Worm (Caenorhabditis elegans) whole organism, mixed stage, embryonic: ENCODE data around the gene srt-7.

Source experiments
- M03D4.4 ChIP-seq: sonication (generic microtip); optimal IDR thresholded peaks from 2 replicates; lab custom pipeline; 2017; ENCODE audit warnings: mild to moderate bottlenecking, missing genetic modification characterization, missing compliant biosample characterization
- bed-3 ChIP-seq: fragments of 200-800 bp; sonication (Bioruptor generic); optimal IDR thresholded peaks from 3 replicates; lab custom pipeline; 2018; ENCODE audit warnings: mild to moderate bottlenecking, missing genetic modification characterization, moderate library complexity, missing compliant biosample characterization
- blmp-1 ChIP-seq: fragments of 150-350 bp; optimal IDR thresholded peaks from 2 replicates; lab custom pipeline; 2014; ENCODE audit warnings: missing biosample characterization, missing genetic modification characterization
- ceh-39 ChIP-seq: fragments of 150-350 bp; optimal IDR thresholded peaks from 2 replicates; lab custom pipeline; 2014; ENCODE audit warnings: missing biosample characterization, missing genetic modification characterization
- ceh-43 ChIP-seq: fragments of 200-800 bp; sonication (Bioruptor generic); optimal IDR thresholded peaks from 2 replicates; lab custom pipeline; 2018; ENCODE audit warnings: mild to moderate bottlenecking, missing genetic modification characterization, moderate library complexity, missing compliant biosample characterization
- ceh-83 ChIP-seq: fragments of 200-800 bp; sonication (Bioruptor generic); optimal IDR thresholded peaks from 2 replicates; lab custom pipeline; 2018; ENCODE audit warnings: mild to moderate bottlenecking, missing genetic modification characterization, missing compliant biosample characterization
- ces-1 ChIP-seq: fragments of 150-350 bp; optimal IDR thresholded peaks from 2 replicates; lab custom pipeline; 2014; ENCODE audit warnings: missing biosample characterization, missing genetic modification reagents, missing genetic modification characterization
- cnd-1 ChIP-seq: fragments of 200-800 bp; sonication (Bioruptor generic); optimal IDR thresholded peaks from 2 replicates; lab custom pipeline; 2018; ENCODE audit warnings: mild to moderate bottlenecking, missing genetic modification characterization, missing compliant biosample characterization
- drap-1 ChIP-seq: fragments of 200-800 bp; sonication (Bioruptor generic); optimal IDR thresholded peaks from 3 replicates; lab custom pipeline; 2018; ENCODE audit warnings: mild to moderate bottlenecking, missing genetic modification characterization, missing compliant biosample characterization
- elt-1 ChIP-seq: sonication (generic microtip); optimal IDR thresholded peaks from 2 replicates; lab custom pipeline; 2017; ENCODE audit warnings: missing genetic modification characterization, mild to moderate bottlenecking, missing compliant biosample characterization, antibody characterized with exemption, moderate library complexity, borderline replicate concordance; ENCODE audit not compliant: insufficient read depth
- flh-1 ChIP-seq: fragments of 200-800 bp; sonication (Bioruptor generic); optimal IDR thresholded peaks from 2 replicates; lab custom pipeline; 2018; ENCODE audit warnings: mild to moderate bottlenecking, missing genetic modification characterization, moderate library complexity, missing compliant biosample characterization
- ham-2 ChIP-seq: fragments of 200-800 bp; sonication (Bioruptor generic); optimal IDR thresholded peaks from 2 replicates; lab custom pipeline; 2018; ENCODE audit warnings: mild to moderate bottlenecking, missing genetic modification characterization, missing compliant biosample characterization
- hlh-1 ChIP-seq: fragments of 150-350 bp; optimal IDR thresholded peaks from 2 replicates; lab custom pipeline; 2014; ENCODE audit warnings: missing biosample characterization, missing genetic modification reagents, missing genetic modification characterization
- lin-13 ChIP-seq: fragments of 150-350 bp; optimal IDR thresholded peaks from 2 replicates; lab custom pipeline; 2014; ENCODE audit warnings: missing biosample characterization, missing genetic modification characterization
- lin-32 ChIP-seq: fragments of 200-800 bp; sonication (Bioruptor generic); optimal IDR thresholded peaks from 2 replicates; lab custom pipeline; 2018; ENCODE audit warnings: mild to moderate bottlenecking, missing genetic modification characterization, missing compliant biosample characterization
- lsy-2 ChIP-seq: fragments of 150-350 bp; optimal IDR thresholded peaks from 2 replicates; lab custom pipeline; 2014; ENCODE audit warnings: missing biosample characterization, missing genetic modification characterization
- mab-5 ChIP-seq: fragments of 150-350 bp; optimal IDR thresholded peaks from 2 replicates; lab custom pipeline; 2014; ENCODE audit warnings: missing biosample characterization, missing genetic modification characterization
- mep-1 ChIP-seq: fragments of 150-350 bp; optimal IDR thresholded peaks from 2 replicates; lab custom pipeline; 2017; ENCODE audit warnings: missing biosample characterization, missing genetic modification reagents, missing genetic modification characterization, inconsistent platforms
- mls-2 ChIP-seq: sonication (generic microtip); optimal IDR thresholded peaks from 2 replicates; lab custom pipeline; 2016; ENCODE audit warnings: mild to moderate bottlenecking, missing genetic modification characterization, moderate library complexity, missing compliant biosample characterization
- nhr-12 ChIP-seq: fragments of 150-350 bp; optimal IDR thresholded peaks from 2 replicates; lab custom pipeline; 2014; ENCODE audit warnings: missing biosample characterization, missing genetic modification characterization
- nhr-2 ChIP-seq: fragments of 150-350 bp; optimal IDR thresholded peaks from 2 replicates; lab custom pipeline; 2014; ENCODE audit warnings: missing biosample characterization, missing genetic modification characterization
- nhr-237 ChIP-seq: fragments of 150-350 bp; optimal IDR thresholded peaks from 2 replicates; lab custom pipeline; 2014; ENCODE audit warnings: missing biosample characterization, missing genetic modification characterization
- nhr-28 ChIP-seq: fragments of 150-350 bp; optimal IDR thresholded peaks from 2 replicates; lab custom pipeline; 2014; ENCODE audit warnings: missing biosample characterization, missing genetic modification characterization
- nhr-76 ChIP-seq: sonication (generic microtip); optimal IDR thresholded peaks from 2 replicates; lab custom pipeline; 2017; ENCODE audit warnings: missing biosample characterization, missing genetic modification characterization
- pha-4 ChIP-seq: fragments of 150-350 bp; optimal IDR thresholded peaks from 2 replicates; lab custom pipeline; 2018; ENCODE audit warnings: missing biosample characterization, missing genetic modification reagents, missing genetic modification characterization
- snpc-4 ChIP-seq: fragments of 150-350 bp; optimal IDR thresholded peaks from 2 replicates; lab custom pipeline; 2014; ENCODE audit warnings: missing biosample characterization, missing genetic modification characterization
- sptf-1 ChIP-seq: sonication (generic microtip); optimal IDR thresholded peaks from 2 replicates; lab custom pipeline; 2017; ENCODE audit warnings: mild to moderate bottlenecking, missing genetic modification characterization, moderate library complexity, missing compliant biosample characterization
- unc-39 ChIP-seq: fragments of 150-350 bp; optimal IDR thresholded peaks from 2 replicates; lab custom pipeline; 2014; ENCODE audit warnings: missing biosample characterization, missing genetic modification characterization
- unc-62 ChIP-seq: fragments of 150-350 bp; optimal IDR thresholded peaks from 2 replicates; lab custom pipeline; 2014; ENCODE audit warnings: missing biosample characterization, missing genetic modification reagents, missing genetic modification characterization
- zip-8 ChIP-seq: fragments of 150-350 bp; optimal IDR thresholded peaks from 2 replicates; lab custom pipeline; 2014; ENCODE audit warnings: missing biosample characterization, missing genetic modification characterization
- ztf-11 ChIP-seq: fragments of 150-350 bp; optimal IDR thresholded peaks from 2 replicates; lab custom pipeline; 2014; ENCODE audit warnings: missing biosample characterization, missing genetic modification characterization

srt-7 gene

DNA sequence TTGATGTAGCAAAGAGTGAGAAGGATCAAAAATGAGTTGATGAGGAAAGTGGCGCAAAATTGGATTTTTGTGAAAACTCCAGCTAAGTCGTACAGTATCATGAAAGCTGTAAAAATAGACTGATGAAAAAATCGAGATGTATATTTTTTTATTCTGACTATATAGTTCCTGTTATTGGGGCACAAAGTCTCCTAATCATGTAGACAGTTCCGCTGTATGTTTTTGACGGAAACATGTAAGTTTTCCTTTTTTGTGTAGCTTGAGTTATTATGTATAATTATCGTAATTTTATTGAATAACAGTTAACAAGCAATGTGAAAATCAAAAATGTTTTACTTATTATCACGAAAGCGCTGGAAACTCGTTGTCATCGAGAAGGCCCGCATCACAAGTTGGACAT lies 25.9 kb downstream of the srt-7 start, which contains the start of gene str-68:
TSS of gene str-68 (minus strand) at position 101 of the 400 bp plus-strand sequence.
- TF ChIP-seq drap-1 (GFP tag; lab: Kevin White, UChicago) (no peak), cnd-1 (no peak), nhr-12 (tag; lab: Kevin White, UChicago) (no peak), sptf-1 (tag; lab: Kevin White, UChicago) (no peak), lin-13 (tag; lab: Kevin White, UChicago) (no peak), ham-2 (no peak), blmp-1 (tag; lab: Kevin White, UChicago) (no peak), ceh-39 (tag; lab: Kevin White, UChicago) (no peak), mls-2 (no peak), ceh-83 (GFP tag; lab: Kevin White, UChicago) (no peak), nhr-28 (no peak), zip-8 (no peak), unc-39 (tag; lab: Kevin White, UChicago) (no peak), ztf-11 (tag; lab: Kevin White, UChicago) (no peak)

DNA sequence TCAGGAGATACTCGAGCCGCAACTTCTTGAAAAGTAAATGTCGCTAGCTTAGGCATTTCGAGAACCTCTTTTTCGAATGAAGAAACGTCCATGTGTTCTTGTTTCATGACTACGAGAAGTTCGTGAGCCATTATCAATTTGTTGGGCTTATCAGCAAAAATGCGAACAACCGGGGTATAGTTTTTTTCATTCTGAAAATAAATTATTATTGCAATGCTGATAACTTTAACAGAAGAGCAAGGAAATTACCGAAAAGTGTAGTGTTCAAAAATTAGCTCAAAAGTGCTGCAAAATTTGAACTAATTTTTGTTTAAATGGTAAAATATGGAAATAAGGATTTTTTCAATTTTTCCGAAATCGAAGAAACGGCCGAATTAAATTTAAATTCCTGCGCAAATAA lies 30.6 kb downstream of the srt-7 start:
- no peak for TF ChIP-seq nhr-237
- no peak for TF ChIP-seq M03D4.4 (tag; lab: Kevin White, UChicago)
- TF ChIP-seq mab-5 (tag; lab: Kevin White, UChicago) = no peak
- no peak for TF ChIP-seq pha-4
- TF ChIP-seq sptf-1 (tag; lab: Kevin White, UChicago) = no peak
- TF ChIP-seq ces-1 (GFP tag; lab: Kevin White, UChicago) = no peak
- no peak for TF ChIP-seq ham-2
- no peak for TF ChIP-seq lsy-2
- TF ChIP-seq ceh-39 (tag; lab: Kevin White, UChicago) = no peak
- TF ChIP-seq snpc-4 (tag; lab: Kevin White, UChicago) = no peak
- no peak for TF ChIP-seq nhr-76 (tag; lab: Kevin White, UChicago)
- TF ChIP-seq, all 35 proteins: peak for 0

DNA sequence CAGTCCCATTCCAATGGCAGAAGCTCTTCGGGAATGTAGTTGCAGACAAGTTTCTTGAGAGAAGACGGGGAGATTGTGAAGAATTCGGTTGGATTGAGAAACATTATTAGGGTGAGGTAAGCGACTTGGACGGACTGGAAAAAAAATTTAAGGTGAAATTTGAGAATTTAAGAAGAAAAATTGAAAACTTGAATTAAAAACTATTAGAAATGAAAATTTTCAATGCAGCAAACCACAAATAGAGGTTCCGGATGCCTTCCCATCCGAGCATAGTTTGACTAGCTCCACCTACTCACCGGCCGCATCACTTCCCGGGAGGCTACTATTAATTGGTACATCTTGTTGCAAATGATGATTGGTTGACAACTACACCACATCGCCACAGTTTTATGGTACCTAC lies 32.2 kb downstream of the srt-7 start, which contains the start of gene Y73C8C.8:
TSS of gene Y73C8C.8 (minus strand) at position 101 of the 400 bp plus-strand sequence.
- TF ChIP-seq mep-1 = no peak
- TF ChIP-seq sptf-1 (tag; lab: Kevin White, UChicago) = no peak
- no peak for TF ChIP-seq nhr-76 (tag; lab: Kevin White, UChicago)
- no peak for TF ChIP-seq nhr-2 (tag; lab: Kevin White, UChicago)
- TF ChIP-seq cnd-1 = no peak
- TF ChIP-seq mls-2 = no peak
- no peak for TF ChIP-seq ces-1 (GFP tag; lab: Kevin White, UChicago)

DNA sequence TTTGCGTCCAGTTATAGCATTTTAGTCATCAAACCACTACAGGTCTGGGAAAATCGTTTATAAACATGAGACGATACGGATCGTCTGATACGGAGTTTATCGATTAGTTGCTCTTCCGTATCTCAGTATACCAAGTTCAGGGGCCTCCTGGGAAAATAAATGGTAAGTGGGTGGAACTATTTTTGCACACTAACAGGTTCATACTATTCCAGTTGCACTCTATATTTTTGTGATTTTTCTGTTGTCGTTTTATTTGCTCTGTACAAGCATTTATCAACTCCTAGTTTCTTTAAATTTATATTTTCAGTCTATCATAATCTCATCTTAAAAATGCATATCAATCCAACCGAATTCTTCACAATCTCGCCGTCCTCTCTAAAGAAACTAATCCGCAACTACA lies 33.4 kb downstream of the srt-7 start, which contains the start of gene Y73C8C.3:
TSS of gene Y73C8C.3 (plus strand) at position 301 of the 400 bp plus-strand sequence.
- no peak for TF ChIP-seq ceh-43 (GFP tag; lab: Kevin White, UChicago)
- TF ChIP-seq pha-4 = no peak
- TF ChIP-seq, all 35 proteins: peak for 0

DNA sequence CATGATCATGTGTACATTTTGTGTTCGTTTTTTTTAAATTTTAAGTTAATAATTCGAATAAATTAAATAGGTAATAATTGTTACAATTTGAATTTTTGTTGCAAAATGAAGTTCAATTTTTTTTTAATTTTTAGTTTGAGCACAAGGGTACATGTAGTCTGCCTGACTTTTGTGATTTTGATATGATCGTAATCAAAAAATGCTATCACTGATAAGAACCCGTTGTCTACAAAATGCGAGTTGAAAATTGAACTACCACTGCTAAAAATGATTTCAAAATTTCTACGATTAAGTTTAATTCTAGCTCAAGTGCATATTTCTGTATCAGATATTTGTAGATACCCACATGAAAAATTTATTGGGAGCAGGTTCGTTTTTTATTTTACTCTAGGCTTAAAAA lies 36.6 kb downstream of the srt-7 start, which contains the start of gene clec-210:
TSS of gene clec-210 (plus strand) at position 211 of the 400 bp plus-strand sequence.
- no peak for TF ChIP-seq nhr-76 (tag; lab: Kevin White, UChicago)
- TF ChIP-seq unc-39 (tag; lab: Kevin White, UChicago) = no peak
- no peak for TF ChIP-seq zip-8
- TF ChIP-seq nhr-2 (tag; lab: Kevin White, UChicago) = no peak
- TF ChIP-seq ces-1 (GFP tag; lab: Kevin White, UChicago) = no peak
- no peak for TF ChIP-seq unc-62 (GFP tag; lab: Kevin White, UChicago)
- TF ChIP-seq bed-3 (GFP tag; lab: Kevin White, UChicago) = no peak
- TF ChIP-seq elt-1 (tag; lab: Kevin White, UChicago) = no peak

DNA sequence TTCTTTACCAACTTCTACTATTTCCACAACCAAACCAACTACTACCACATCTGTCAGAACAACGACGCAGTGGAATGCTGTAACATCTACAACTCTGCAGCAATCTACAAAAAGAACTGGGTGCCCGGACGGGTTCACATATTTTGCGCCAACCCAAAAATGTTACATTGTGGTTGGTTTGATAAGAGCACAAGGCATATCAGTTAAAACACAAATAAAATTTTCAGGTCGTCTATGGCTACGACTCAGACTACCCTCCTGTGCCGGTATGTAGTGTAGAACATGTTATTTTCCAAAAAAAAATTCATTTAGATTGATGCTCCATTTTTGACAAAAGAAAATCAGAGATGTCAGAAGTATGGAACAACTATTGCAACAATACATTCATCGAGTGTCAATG lies 37.6 kb downstream of the srt-7 start:
- TF ChIP-seq M03D4.4 (tag; lab: Kevin White, UChicago) (no peak), lin-32 (no peak), flh-1 (no peak), ceh-83 (GFP tag; lab: Kevin White, UChicago) (no peak), ham-2 (no peak), nhr-237 (no peak), snpc-4 (tag; lab: Kevin White, UChicago) (no peak), hlh-1 (no peak), unc-62 (GFP tag; lab: Kevin White, UChicago) (no peak), mep-1 (no peak), nhr-76 (tag; lab: Kevin White, UChicago) (no peak), bed-3 (GFP tag; lab: Kevin White, UChicago) (no peak), zip-8 (no peak), drap-1 (GFP tag; lab: Kevin White, UChicago) (no peak), lin-13 (tag; lab: Kevin White, UChicago) (no peak)
